Worm (Caenorhabditis elegans) whole organism, L1 larva: ENCODE results near the gene svop-1.

Experiments used
- C04F5.9 ChIP-seq: sonication (generic microtip); optimal IDR thresholded peaks from 2 replicates; lab custom pipeline; 2016; ENCODE audit warnings: missing genetic modification characterization, missing compliant biosample characterization
- C16A3.4 ChIP-seq: fragments of 150-350 bp; optimal IDR thresholded peaks from 2 replicates; lab custom pipeline; 2014; ENCODE audit warnings: missing biosample characterization, missing genetic modification characterization
- F16B12.6 ChIP-seq: fragments of 150-350 bp; optimal IDR thresholded peaks from 2 replicates; lab custom pipeline; 2014; ENCODE audit warnings: missing biosample characterization, missing genetic modification characterization
- Y116A8C.19 ChIP-seq: sonication (generic microtip); optimal IDR thresholded peaks from 2 replicates; lab custom pipeline; 2016; ENCODE audit warnings: missing compliant biosample characterization, missing genetic modification characterization, borderline replicate concordance
- aha-1 ChIP-seq: fragments of 150-350 bp; optimal IDR thresholded peaks from 2 replicates; lab custom pipeline; 2014; ENCODE audit warnings: missing biosample characterization, missing genetic modification characterization
- alr-1 ChIP-seq: fragments of 200-800 bp; sonication (Bioruptor generic); optimal IDR thresholded peaks from 2 replicates; lab custom pipeline; 2018; ENCODE audit warnings: borderline replicate concordance, mild to moderate bottlenecking, missing genetic modification characterization, missing compliant biosample characterization
- aly-2 ChIP-seq: fragments of 150-350 bp; optimal IDR thresholded peaks from 2 replicates; lab custom pipeline; 2014; ENCODE audit warnings: missing biosample characterization, missing genetic modification characterization
- ama-1 ChIP-seq: fragments of 150-350 bp; optimal IDR thresholded peaks from 2 replicates; lab custom pipeline; 2014
- ceh-63 ChIP-seq: fragments of 200-800 bp; sonication (Bioruptor generic); optimal IDR thresholded peaks from 2 replicates; lab custom pipeline; 2018; ENCODE audit warnings: mild to moderate bottlenecking, missing genetic modification characterization, missing compliant biosample characterization
- ceh-8 ChIP-seq: fragments of 200-800 bp; sonication (Bioruptor generic); optimal IDR thresholded peaks from 2 replicates; lab custom pipeline; 2018; ENCODE audit warnings: mild to moderate bottlenecking, missing genetic modification characterization, moderate library complexity, missing compliant biosample characterization
- ceh-82 ChIP-seq, 3 experiments: fragments of 150-350 bp in 1 of 3; sonication (generic microtip) in 2 of 3; optimal IDR thresholded peaks; 2 replicates each; lab custom pipeline; 2014 to 2017; ENCODE audit warnings: missing biosample characterization in 3 of 3, missing genetic modification characterization in 3 of 3
- ceh-88 ChIP-seq: fragments of 200-800 bp; sonication (Bioruptor generic); IDR thresholded peaks from 2 replicates; pipeline ENCODE4 v1.3.6; 2022; ENCODE audit warnings: missing genetic modification characterization, missing compliant biosample characterization
- dpl-1 ChIP-seq, 3 experiments: fragments of 150-350 bp in 2 of 3; sonication (generic microtip) in 1 of 3; optimal IDR thresholded peaks; 2 replicates each; lab custom pipeline; 2014 to 2017; ENCODE audit warnings: missing biosample characterization in 3 of 3, missing genetic modification characterization in 3 of 3, missing genetic modification reagents in 3 of 3
- dsc-1 ChIP-seq: sonication (generic microtip); optimal IDR thresholded peaks from 2 replicates; lab custom pipeline; 2016; ENCODE audit warnings: mild to moderate bottlenecking, missing genetic modification characterization, missing compliant biosample characterization
- egl-13 ChIP-seq: sonication (generic microtip); optimal IDR thresholded peaks from 2 replicates; lab custom pipeline; 2016; ENCODE audit warnings: missing genotype, missing genetic modification reagents, missing genetic modification characterization, missing compliant biosample characterization
- egl-27 ChIP-seq, 2 experiments: fragments of 150-350 bp in 1 of 2; sonication (generic microtip); optimal IDR thresholded peaks; 3 replicates each; lab custom pipeline; 2017 to 2018; ENCODE audit warnings: missing biosample characterization in 2 of 2, missing genetic modification characterization in 2 of 2, missing genetic modification reagents in 2 of 2
- elt-3 ChIP-seq, 6 experiments: fragments of 150-350 bp in 1 of 6; sonication (generic microtip); optimal IDR thresholded peaks; 2 replicates each; lab custom pipeline; 2017 to 2018; ENCODE audit warnings: missing biosample characterization in 6 of 6, missing genetic modification characterization in 6 of 6, inconsistent platforms in 1 of 6
- ets-5 ChIP-seq: fragments of 200-800 bp; sonication (Bioruptor generic); IDR thresholded peaks from 2 replicates; pipeline ENCODE4 v1.3.6; 2022; ENCODE audit warnings: missing genetic modification characterization, missing compliant biosample characterization
- fkh-8 ChIP-seq: sonication (generic microtip); optimal IDR thresholded peaks from 2 replicates; lab custom pipeline; 2016; ENCODE audit warnings: mild to moderate bottlenecking, missing genetic modification characterization, missing compliant biosample characterization
- fos-1 ChIP-seq: fragments of 150-350 bp; optimal IDR thresholded peaks from 2 replicates; lab custom pipeline; 2014; ENCODE audit warnings: missing biosample characterization, missing genetic modification characterization
- hlh-4 ChIP-seq: sonication (generic microtip); optimal IDR thresholded peaks from 2 replicates; lab custom pipeline; 2016; ENCODE audit warnings: mild to moderate bottlenecking, missing genetic modification characterization, missing compliant biosample characterization
- hpl-2 ChIP-seq: fragments of 150-350 bp; optimal IDR thresholded peaks from 2 replicates; lab custom pipeline; 2014; ENCODE audit warnings: missing biosample characterization, missing genetic modification reagents, missing genetic modification characterization
- isw-1 ChIP-seq: fragments of 200-800 bp; sonication (Bioruptor generic); IDR thresholded peaks from 2 replicates; pipeline ENCODE4 v1.3.6; 2022; ENCODE audit warnings: missing genetic modification characterization, missing compliant biosample characterization
- jun-1 ChIP-seq: fragments of 150-350 bp; optimal IDR thresholded peaks from 2 replicates; lab custom pipeline; 2014; ENCODE audit warnings: missing biosample characterization, missing genetic modification reagents, missing genetic modification characterization
- lin-15B ChIP-seq: fragments of 150-350 bp; sonication (generic microtip); optimal IDR thresholded peaks from 3 replicates; lab custom pipeline; 2014; ENCODE audit warnings: missing biosample characterization, missing genetic modification characterization
- lin-35 ChIP-seq, 2 experiments: fragments of 150-350 bp; optimal IDR thresholded peaks; 2 replicates each; lab custom pipeline; 2014; ENCODE audit warnings: missing biosample characterization in 2 of 2, missing genetic modification characterization in 2 of 2, missing genetic modification reagents in 2 of 2
- lin-39 ChIP-seq: fragments of 150-350 bp; optimal IDR thresholded peaks from 2 replicates; lab custom pipeline; 2014; ENCODE audit warnings: missing biosample characterization, missing genetic modification reagents, missing genetic modification characterization
- lsy-2 ChIP-seq, 2 experiments: fragments of 150-350 bp; optimal IDR thresholded peaks; 2 replicates each; lab custom pipeline; 2014; ENCODE audit warnings: missing biosample characterization in 2 of 2, missing genetic modification characterization in 2 of 2
- mab-9 ChIP-seq: fragments of 200-800 bp; sonication (Bioruptor generic); IDR thresholded peaks from 2 replicates; pipeline ENCODE4 v1.3.6; 2022; ENCODE audit warnings: missing genetic modification reagents, missing genetic modification characterization, missing compliant biosample characterization
- mdl-1 ChIP-seq, 2 experiments: fragments of 150-350 bp; optimal IDR thresholded peaks; 2 replicates each; lab custom pipeline; 2014 to 2017; ENCODE audit warnings: missing biosample characterization in 2 of 2, missing genetic modification characterization in 2 of 2, inconsistent platforms in 1 of 2
- mef-2 ChIP-seq: fragments of 150-350 bp; optimal IDR thresholded peaks from 2 replicates; lab custom pipeline; 2014; ENCODE audit warnings: missing biosample characterization, missing genetic modification characterization
- mep-1 ChIP-seq: fragments of 150-350 bp; optimal IDR thresholded peaks from 2 replicates; lab custom pipeline; 2014; ENCODE audit warnings: missing biosample characterization, missing genetic modification characterization
- nhr-12 ChIP-seq: sonication (generic microtip); optimal IDR thresholded peaks from 2 replicates; lab custom pipeline; 2017; ENCODE audit warnings: missing biosample characterization, missing genetic modification characterization
- nhr-237 ChIP-seq: fragments of 150-350 bp; optimal IDR thresholded peaks from 2 replicates; lab custom pipeline; 2014; ENCODE audit warnings: missing biosample characterization, missing genetic modification characterization
- nhr-76 ChIP-seq: sonication (generic microtip); optimal IDR thresholded peaks from 2 replicates; lab custom pipeline; 2017; ENCODE audit warnings: missing biosample characterization, missing genetic modification characterization
- nhr-77 ChIP-seq: fragments of 150-350 bp; optimal IDR thresholded peaks from 2 replicates; lab custom pipeline; 2014; ENCODE audit warnings: missing biosample characterization, missing genetic modification characterization
- nhr-90 ChIP-seq: sonication (generic microtip); optimal IDR thresholded peaks from 2 replicates; lab custom pipeline; 2016; ENCODE audit warnings: mild to moderate bottlenecking, missing genetic modification characterization, missing compliant biosample characterization; ENCODE audit not compliant: poor library complexity
- pag-3 ChIP-seq: sonication (generic microtip); optimal IDR thresholded peaks from 2 replicates; lab custom pipeline; 2017; ENCODE audit warnings: missing genetic modification characterization, mild to moderate bottlenecking, missing compliant biosample characterization, antibody characterized with exemption, borderline replicate concordance; ENCODE audit not compliant: insufficient read depth
- pqm-1 ChIP-seq: sonication (generic microtip); optimal IDR thresholded peaks from 3 replicates; lab custom pipeline; 2017; ENCODE audit warnings: missing biosample characterization, missing genetic modification characterization
- rnt-1 ChIP-seq: sonication (generic microtip); optimal IDR thresholded peaks from 2 replicates; lab custom pipeline; 2016; ENCODE audit warnings: mild to moderate bottlenecking, missing genetic modification characterization, moderate library complexity, missing compliant biosample characterization
- skn-1 ChIP-seq: fragments of 150-350 bp; optimal IDR thresholded peaks from 2 replicates; lab custom pipeline; 2014; ENCODE audit warnings: missing biosample characterization, missing genetic modification characterization
- snpc-4 ChIP-seq: fragments of 150-350 bp; optimal IDR thresholded peaks from 2 replicates; lab custom pipeline; 2014; ENCODE audit warnings: missing biosample characterization, missing genetic modification characterization
- snu-23 ChIP-seq: sonication (generic microtip); optimal IDR thresholded peaks from 2 replicates; lab custom pipeline; 2016; ENCODE audit warnings: missing genetic modification characterization, missing compliant biosample characterization
- sptf-1 ChIP-seq: fragments of 150-350 bp; optimal IDR thresholded peaks from 2 replicates; lab custom pipeline; 2014; ENCODE audit warnings: missing biosample characterization, missing genetic modification characterization
- sup-37 ChIP-seq: fragments of 200-800 bp; sonication (Bioruptor generic); optimal IDR thresholded peaks from 2 replicates; lab custom pipeline; 2018; ENCODE audit warnings: mild to moderate bottlenecking, missing genetic modification characterization, missing compliant biosample characterization
- swsn-7 ChIP-seq: sonication (generic microtip); optimal IDR thresholded peaks from 2 replicates; lab custom pipeline; 2016; ENCODE audit warnings: missing genetic modification characterization, missing compliant biosample characterization
- tlp-1 ChIP-seq: fragments of 150-350 bp; optimal IDR thresholded peaks from 2 replicates; lab custom pipeline; 2014; ENCODE audit warnings: missing biosample characterization, missing genetic modification characterization
- unc-130 ChIP-seq: fragments of 150-350 bp; optimal IDR thresholded peaks from 2 replicates; lab custom pipeline; 2017; ENCODE audit warnings: missing biosample characterization, missing genetic modification characterization, inconsistent platforms
- unc-62 ChIP-seq: fragments of 150-350 bp; optimal IDR thresholded peaks from 2 replicates; lab custom pipeline; 2014; ENCODE audit warnings: missing biosample characterization, missing genetic modification reagents, missing genetic modification characterization
- zag-1 ChIP-seq: fragments of 150-350 bp; optimal IDR thresholded peaks from 2 replicates; lab custom pipeline; 2014; ENCODE audit warnings: missing biosample characterization, missing genetic modification characterization
- zip-4 ChIP-seq: fragments of 200-800 bp; sonication (Bioruptor generic); optimal IDR thresholded peaks from 2 replicates; lab custom pipeline; 2018; ENCODE audit warnings: mild to moderate bottlenecking, missing genetic modification characterization, moderate library complexity, missing compliant biosample characterization

svop-1 gene

ce11 chrIII:8887184-8887801 lies 2.0 kb upstream of the svop-1 start, which contains the start of gene famh-136 (continued):
- TF ChIP-seq mef-2 (tag; lab: Kevin White, UChicago) (no peak), nhr-90 (peak; percentile 90), dpl-1 (GFP tag; optimal IDR thresholded peaks at IDR 0.05; lab: Kevin White, UChicago) (peak; percentile 76 to 88 (median 84)), Y116A8C.19 (tag; lab: Kevin White, UChicago) (no peak), mab-9 (GFP tag; lab: Robert Waterston, UW) (peak; percentile 39; the same call in 1 of the 2 replicates), egl-13 (tag; lab: Kevin White, UChicago) (peak; percentile 64), sup-37 (GFP tag; lab: Kevin White, UChicago) (peak; percentile 25), unc-130 (tag; lab: Kevin White, UChicago) (peak; percentile 94), aly-2 (peak; percentile 58)

- TF ChIP-seq nhr-12 (tag; lab: Kevin White, UChicago) (no peak), egl-27 (tag; optimal IDR thresholded peaks at IDR 0.05; lab: Kevin White, UChicago) (no peak), isw-1 (no peak), F16B12.6 (tag; lab: Kevin White, UChicago) (no peak), fos-1 (tag; lab: Kevin White, UChicago) (no peak), rnt-1 (no peak), mab-9 (GFP tag; lab: Robert Waterston, UW) (no peak), zag-1 (tag; lab: Kevin White, UChicago) (no peak), hpl-2 (GFP tag; lab: Kevin White, UChicago) (no peak), lin-39 (tag; lab: Kevin White, UChicago) (no peak), C04F5.9 (tag; lab: Kevin White, UChicago) (no peak), hlh-4 (tag; lab: Kevin White, UChicago) (no peak), lin-35 (GFP tag; optimal IDR thresholded peaks at IDR 0.05; lab: Kevin White, UChicago) (peak in 1 of 2 experiments; percentile 5), unc-62 (no peak), nhr-77 (tag; lab: Kevin White, UChicago) (no peak), ceh-8 (GFP tag; lab: Kevin White, UChicago) (no peak), nhr-76 (tag; lab: Kevin White, UChicago) (no peak), ceh-63 (no peak), snu-23 (GFP tag; lab: Kevin White, UChicago) (no peak), dsc-1 (tag; lab: Kevin White, UChicago) (peak; percentile 40), aha-1 (tag; lab: Kevin White, UChicago) (no peak), sptf-1 (no peak), ets-5 (GFP tag; lab: Robert Waterston, UW) (no peak), elt-3 (tag; optimal IDR thresholded peaks at IDR 0.05; lab: Kevin White, UChicago) (no peak), tlp-1 (tag; lab: Kevin White, UChicago) (no peak), pqm-1 (tag; lab: Kevin White, UChicago) (no peak), C16A3.4 (tag; lab: Kevin White, UChicago) (no peak), snpc-4 (tag; lab: Kevin White, UChicago) (no peak), alr-1 (tag; lab: Kevin White, UChicago) (no peak), skn-1 (tag; lab: Kevin White, UChicago) (no peak), ama-1 (no peak), nhr-237 (tag; lab: Kevin White, UChicago) (no peak), ceh-88 (no peak), ceh-82 (tag; optimal IDR thresholded peaks at IDR 0.05; lab: Kevin White, UChicago) (peak in 1 of 3 experiments; percentile 5), swsn-7 (tag; lab: Kevin White, UChicago) (peak; percentile 20), jun-1 (tag; lab: Kevin White, UChicago) (no peak), fkh-8 (tag; lab: Kevin White, UChicago) (peak; percentile 61), Y116A8C.19 (tag; lab: Kevin White, UChicago) (no peak), lin-15B (tag; lab: Kevin White, UChicago) (no peak), lsy-2 (tag; optimal IDR thresholded peaks at IDR 0.05; lab: Kevin White, UChicago) (peak in 1 of 2 experiments; percentile 42), pag-3 (tag; lab: Kevin White, UChicago) (no peak), mep-1 (tag; lab: Kevin White, UChicago) (peak; percentile 22), zip-4 (GFP tag; lab: Kevin White, UChicago) (no peak), mdl-1 (tag; optimal IDR thresholded peaks at IDR 0.05; lab: Kevin White, UChicago) (no peak), sup-37 (GFP tag; lab: Kevin White, UChicago) (no peak)
These were observed 1.0 kb upstream of the svop-1 start for ce11 chrIII:8886309-8886708.
